Fruit fly (Drosophila melanogaster): ENCODE data around the gene CG5418.

CG5418 gene

DNA sequence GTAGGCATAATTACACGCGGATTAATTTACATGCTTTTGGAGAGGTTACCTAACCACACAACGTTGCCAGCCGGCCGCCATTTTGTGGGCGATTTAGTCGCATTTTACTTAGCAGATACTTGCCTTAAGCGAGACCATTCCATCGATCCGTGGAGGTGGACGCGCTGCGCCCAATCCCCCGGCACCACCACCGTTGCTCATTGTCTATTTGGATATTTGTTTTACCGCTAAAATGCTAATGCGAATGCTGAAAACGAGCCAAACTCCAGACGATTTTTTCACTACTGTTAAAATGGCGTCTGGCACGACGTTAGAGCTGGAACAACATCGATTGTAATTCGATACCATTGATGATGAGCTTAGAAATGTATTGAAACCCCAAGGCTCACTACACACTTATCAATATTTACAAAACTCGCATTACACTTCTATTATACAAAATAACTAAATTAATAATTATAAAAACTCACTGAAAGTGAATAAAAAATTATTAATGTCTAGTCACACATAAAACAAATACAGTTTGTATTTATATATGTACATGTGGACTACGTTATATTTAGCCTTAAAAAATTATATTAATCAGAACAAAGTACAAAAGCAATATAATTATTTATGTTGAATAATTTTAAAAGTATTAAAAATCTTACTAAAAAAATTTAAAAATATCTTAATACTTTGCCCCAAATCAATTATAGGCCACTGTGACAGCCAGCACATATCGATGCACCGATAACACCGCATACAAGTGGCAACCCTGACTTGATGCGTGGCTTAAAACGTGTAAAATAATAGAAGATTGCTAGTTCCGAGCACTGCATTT, 19.1 kb downstream of the CG5418 start, which contains the start of gene eRF3 (continued):
- no peak for TF ChIP-seq Lhr (GFP tag; optimal IDR thresholded peaks at IDR 0.05)
- TF ChIP-seq vnd (GFP tag; IDR thresholded peaks at IDR 0.05; ENCODE audit: partially characterized antibody), result 0 out of 3 replicates have a peak, but pooled peaks have one; percentile 43
- no peak for TF ChIP-seq tx (GFP tag; optimal IDR thresholded peaks at IDR 0.05)
- no peak for TF ChIP-seq salm (tag; optimal IDR thresholded peaks at IDR 0.05)
- TF ChIP-seq CG7928 (GFP tag; optimal IDR thresholded peaks at IDR 0.05), result no peak
- peak; percentile 64; the same call in 2 of the 3 replicates for TF ChIP-seq Mrtf (GFP tag; IDR thresholded peaks at IDR 0.05)
- TF ChIP-seq CG13775 (GFP tag; optimal IDR thresholded peaks at IDR 0.05), result peak; percentile 88
- TF ChIP-seq CG2129 (GFP tag; IDR thresholded peaks at IDR 0.05; ENCODE audit: partially characterized antibody), result peak; percentile 22; the same call in 1 of the 2 replicates
- peak; percentile 74; the same call in 2 of the 3 replicates for TF ChIP-seq Dbx (GFP tag; IDR thresholded peaks at IDR 0.05)
- peak; percentile 76 for TF ChIP-seq unpg (GFP tag; optimal IDR thresholded peaks at IDR 0.05)
- peak; percentile 45; the same call in 1 of the 2 replicates for TF ChIP-seq CG13287 (GFP tag; IDR thresholded peaks at IDR 0.05; ENCODE audit: partially characterized antibody)
- TF ChIP-seq ken (GFP tag; IDR thresholded peaks at IDR 0.05), result peak; percentile 49
- TF ChIP-seq klu (GFP tag; IDR thresholded peaks at IDR 0.05), result peak; percentile 64
- peak; percentile 65 for TF ChIP-seq Ada2b (GFP tag; IDR thresholded peaks at IDR 0.05)
- peak; percentile 77 for TF ChIP-seq ind (GFP tag; optimal IDR thresholded peaks at IDR 0.05)
- peak; percentile 54; the same call in 1 of the 2 replicates for TF ChIP-seq stc (GFP tag; IDR thresholded peaks at IDR 0.05)
- TF ChIP-seq GATAe (GFP tag; conservative IDR thresholded peaks at IDR 0.05), result peak; percentile 65
- TF ChIP-seq CG13296 (GFP tag; optimal IDR thresholded peaks at IDR 0.05), result peak; percentile 81
- 0 out of 3 replicates have a peak, but pooled peaks have one; percentile 33 for TF ChIP-seq C15 (GFP tag; IDR thresholded peaks at IDR 0.05)
- TF ChIP-seq CG30020 (tag; optimal IDR thresholded peaks at IDR 0.05), result peak; percentile 92
- TF ChIP-seq mam (GFP tag; optimal IDR thresholded peaks at IDR 0.05), result no peak
- peak; percentile 56 for TF ChIP-seq CG12155 (GFP tag; optimal IDR thresholded peaks at IDR 0.05)
- TF ChIP-seq jing (GFP tag; optimal IDR thresholded peaks at IDR 0.05), result no peak
- peak; percentile 53 for TF ChIP-seq CG31224 (GFP tag; IDR thresholded peaks at IDR 0.05)
- TF ChIP-seq sob (GFP tag; IDR thresholded peaks at IDR 0.05), result peak; percentile 68; the same call in 1 of the 2 replicates
- TF ChIP-seq CG11247 (GFP tag; IDR thresholded peaks at IDR 0.05), result peak; percentile 60
- TF ChIP-seq CG15479 (GFP tag; optimal IDR thresholded peaks at IDR 0.05), result no peak
- TF ChIP-seq slou (GFP tag; optimal IDR thresholded peaks at IDR 0.05), result peak; percentile 50
- no peak for TF ChIP-seq eve (GFP tag; optimal IDR thresholded peaks at IDR 0.05)
- no peak for TF ChIP-seq ato (GFP tag; IDR thresholded peaks at IDR 0.05; ENCODE audit: partially characterized antibody)
- no peak for TF ChIP-seq CG7745 (tag; optimal IDR thresholded peaks at IDR 0.05)
- TF ChIP-seq Oaz (GFP tag; IDR thresholded peaks at IDR 0.05), result 0 out of 2 replicates have a peak, but pooled peaks have one; percentile 45
- TF ChIP-seq CG30431 (GFP tag; optimal IDR thresholded peaks at IDR 0.05), result peak; percentile 53
- no peak for TF ChIP-seq TFAM (GFP tag; optimal IDR thresholded peaks at IDR 0.05)
- peak; percentile 88 for TF ChIP-seq Hr3 (GFP tag; optimal IDR thresholded peaks at IDR 0.05)
- TF ChIP-seq Max (GFP tag; optimal IDR thresholded peaks at IDR 0.05), result peak; percentile 48
- peak; percentile 85 for TF ChIP-seq CG9932 (GFP tag; IDR thresholded peaks at IDR 0.05)
- TF ChIP-seq pan (optimal IDR thresholded peaks at IDR 0.05), result no peak
- peak in 1 of 2 experiments; percentile 83 for TF ChIP-seq pan (GFP tag; optimal IDR thresholded peaks at IDR 0.05 in 1 of 2, IDR thresholded peaks at IDR 0.05 in 1 of 2)
- no peak for TF ChIP-seq zen2 (GFP tag; IDR thresholded peaks at IDR 0.05; ENCODE audit: partially characterized antibody)
- no peak for TF ChIP-seq CG3838 (GFP tag; optimal IDR thresholded peaks at IDR 0.05)
- peak; percentile 72 for TF ChIP-seq ssp (GFP tag; IDR thresholded peaks at IDR 0.05)
- peak; percentile 66 for TF ChIP-seq CG11696 (GFP tag; IDR thresholded peaks at IDR 0.05)
- TF ChIP-seq en (GFP tag; optimal IDR thresholded peaks at IDR 0.05), result no peak
- TF ChIP-seq wek (GFP tag; optimal IDR thresholded peaks at IDR 0.05), result peak; percentile 31
- TF ChIP-seq CG7372 (GFP tag; IDR thresholded peaks at IDR 0.05), result peak; percentile 54; the same call in 1 of the 2 replicates
- peak; percentile 76 for TF ChIP-seq CG1602 (GFP tag; optimal IDR thresholded peaks at IDR 0.05)
- TF ChIP-seq nerfin-2 (GFP tag; IDR thresholded peaks at IDR 0.05; ENCODE audit: partially characterized antibody), result peak; percentile 13
- TF ChIP-seq HmgZ (tag; optimal IDR thresholded peaks at IDR 0.05), result peak; percentile 6
